Worm (Caenorhabditis elegans) whole organism, L4 larva: ENCODE measurements around the gene C09E10.3.

Experiments
- F26F4.8 ChIP-seq: fragments of 200-800 bp; sonication (Bioruptor generic); conservative IDR thresholded peaks from 2 replicates; pipeline ENCODE4 v1.3.6; 2022; ENCODE audit warnings: missing genetic modification characterization, missing compliant biosample characterization
- ama-1 ChIP-seq: fragments of 150-350 bp; optimal IDR thresholded peaks from 2 replicates; lab custom pipeline; 2014; ENCODE audit warnings: inconsistent platforms, mixed read lengths
- daf-8 ChIP-seq: fragments of 200-800 bp; sonication (Bioruptor generic); IDR thresholded peaks from 2 replicates; pipeline ENCODE4 v1.3.6; 2022; ENCODE audit warnings: missing genetic modification characterization, missing compliant biosample characterization
- dpl-1 ChIP-seq: fragments of 150-350 bp; optimal IDR thresholded peaks from 2 replicates; lab custom pipeline; 2014; ENCODE audit warnings: missing biosample characterization, missing genetic modification reagents, missing genetic modification characterization
- egl-27 ChIP-seq: sonication (generic microtip); optimal IDR thresholded peaks from 3 replicates; lab custom pipeline; 2017; ENCODE audit warnings: missing biosample characterization, missing genetic modification reagents, missing genetic modification characterization
- gei-8 ChIP-seq: fragments of 200-800 bp; sonication (Bioruptor generic); optimal IDR thresholded peaks from 2 replicates; lab custom pipeline; 2018; ENCODE audit warnings: mild to moderate bottlenecking, missing genetic modification characterization, missing compliant biosample characterization
- hlh-30 ChIP-seq: sonication (generic microtip); optimal IDR thresholded peaks from 2 replicates; lab custom pipeline; 2017; ENCODE audit warnings: antibody characterized with exemption, mild to moderate bottlenecking, missing genetic modification characterization, missing compliant biosample characterization; ENCODE audit not compliant: insufficient read depth
- mdl-1 ChIP-seq, 2 experiments: fragments of 150-350 bp in 1 of 2; sonication (generic microtip) in 1 of 2; optimal IDR thresholded peaks; 2 replicates each; lab custom pipeline; 2014 to 2017; ENCODE audit warnings: missing biosample characterization in 2 of 2, missing genetic modification characterization in 2 of 2
- nhr-10 ChIP-seq: fragments of 150-350 bp; optimal IDR thresholded peaks from 2 replicates; lab custom pipeline; 2014; ENCODE audit warnings: missing biosample characterization, missing genetic modification characterization
- nhr-25 ChIP-seq: sonication (generic microtip); optimal IDR thresholded peaks from 2 replicates; lab custom pipeline; 2017; ENCODE audit warnings: missing genetic modification characterization, mild to moderate bottlenecking, missing compliant biosample characterization, antibody characterized with exemption, moderate library complexity, borderline replicate concordance; ENCODE audit not compliant: insufficient read depth
- spr-1 ChIP-seq: sonication (generic microtip); optimal IDR thresholded peaks from 2 replicates; lab custom pipeline; 2016; ENCODE audit warnings: mild to moderate bottlenecking, missing genetic modification characterization, missing compliant biosample characterization
- ztf-11 ChIP-seq: fragments of 150-350 bp; optimal IDR thresholded peaks from 2 replicates; lab custom pipeline; 2014; ENCODE audit warnings: missing biosample characterization, missing genetic modification characterization

DNA sequence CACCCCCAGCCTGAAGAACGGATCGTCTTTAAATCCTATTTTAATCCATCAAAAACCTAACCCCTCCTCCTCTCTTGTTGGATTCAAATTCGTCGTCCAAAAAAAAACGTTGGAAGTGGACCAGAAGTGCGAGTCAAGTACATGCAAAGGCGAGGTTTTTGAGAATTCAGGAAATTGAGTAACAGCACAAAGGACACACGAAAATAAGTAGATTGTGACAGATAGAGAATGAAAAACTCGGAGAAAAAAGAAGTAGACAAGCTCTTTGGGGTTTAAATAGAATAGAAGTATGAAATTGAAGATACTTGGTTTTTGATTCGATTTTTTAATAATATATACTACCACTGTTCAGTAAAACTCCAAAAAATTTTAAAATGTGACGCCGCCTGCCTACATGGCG is 23.5 kb upstream of the C09E10.3 start:
- no peak for TF ChIP-seq nhr-10
- TF ChIP-seq dpl-1, result no peak
- no peak for TF ChIP-seq F26F4.8
- TF ChIP-seq daf-8 (GFP tag; lab: Robert Waterston, UW), result no peak
- no peak for TF ChIP-seq nhr-25 (tag; lab: Kevin White, UChicago)
- TF ChIP-seq hlh-30, result no peak
- TF ChIP-seq ztf-11 (tag; lab: Kevin White, UChicago), result no peak
- TF ChIP-seq spr-1, result no peak
- TF ChIP-seq gei-8 (GFP tag; lab: Kevin White, UChicago), result no peak
- TF ChIP-seq ama-1 (lab: Kevin White, UChicago), result no peak
- no peak for TF ChIP-seq mdl-1 (tag; optimal IDR thresholded peaks at IDR 0.05; lab: Kevin White, UChicago)
- TF ChIP-seq egl-27 (tag; lab: Kevin White, UChicago), result no peak
